Fruit fly (Drosophila melanogaster) whole organism, prepupa: ENCODE results near the gene Ythdc1.

ENCODE experiments used
- CG10631 ChIP-seq: fragments of 200-800 bp; sonication (Bioruptor generic); optimal IDR thresholded peaks from 2 replicates; lab custom pipeline; 2016; ENCODE audit warnings: missing biosample characterization, missing genetic modification characterization
- CG10669 ChIP-seq: fragments of 200-800 bp; sonication (Bioruptor generic); optimal IDR thresholded peaks from 3 replicates; lab custom pipeline; 2018; ENCODE audit warnings: missing biosample characterization, mild to moderate bottlenecking, missing genetic modification characterization, moderate library complexity
- CG11294 ChIP-seq: fragments of 200-800 bp; sonication (Bioruptor generic); IDR thresholded peaks from 2 replicates; pipeline ENCODE4 v1.3.6; 2022; ENCODE audit warnings: missing biosample characterization, missing genetic modification characterization
- CG11902 ChIP-seq: fragments of 200-800 bp; sonication (Bioruptor generic); optimal IDR thresholded peaks from 3 replicates; lab custom pipeline; 2016; ENCODE audit warnings: missing biosample characterization, missing genetic modification characterization
- CG1621 ChIP-seq: fragments of 200-800 bp; sonication (Bioruptor generic); optimal IDR thresholded peaks from 3 replicates; lab custom pipeline; 2018; ENCODE audit warnings: missing biosample characterization, mild to moderate bottlenecking, missing genetic modification characterization
- CG16779 ChIP-seq: fragments of 200-800 bp; sonication (Bioruptor generic); optimal IDR thresholded peaks from 3 replicates; lab custom pipeline; 2017; ENCODE audit warnings: missing biosample characterization, mild to moderate bottlenecking, missing genetic modification characterization
- CG3032 ChIP-seq: fragments of 200-800 bp; optimal IDR thresholded peaks from 2 replicates; lab custom pipeline; 2019; ENCODE audit warnings: missing biosample characterization, mild to moderate bottlenecking, missing genetic modification characterization, moderate library complexity
- CG31627 ChIP-seq: fragments of 200-800 bp; sonication (Bioruptor generic); optimal IDR thresholded peaks from 3 replicates; lab custom pipeline; 2016; ENCODE audit warnings: missing biosample characterization, missing genetic modification characterization
- CG32006 ChIP-seq: fragments of 200-800 bp; sonication (Bioruptor generic); optimal IDR thresholded peaks from 3 replicates; lab custom pipeline; 2017; ENCODE audit warnings: missing biosample characterization, mild to moderate bottlenecking, missing genetic modification characterization
- CG34406 ChIP-seq: fragments of 200-800 bp; sonication (Bioruptor generic); optimal IDR thresholded peaks from 3 replicates; lab custom pipeline; 2016; ENCODE audit warnings: missing biosample characterization, missing genetic modification characterization
- CG4318 ChIP-seq: fragments of 200-800 bp; sonication (Bioruptor generic); optimal IDR thresholded peaks from 3 replicates; lab custom pipeline; 2017; ENCODE audit warnings: missing biosample characterization, mild to moderate bottlenecking, missing genetic modification characterization
- CG6163 ChIP-seq: fragments of 200-800 bp; sonication (Bioruptor generic); IDR thresholded peaks from 3 replicates; pipeline ENCODE4 v1.3.6; 2022; ENCODE audit warnings: missing biosample characterization, missing genetic modification characterization
- CG6276 ChIP-seq: fragments of 200-800 bp; sonication (Bioruptor generic); optimal IDR thresholded peaks from 2 replicates; lab custom pipeline; 2017; ENCODE audit warnings: missing biosample characterization, mild to moderate bottlenecking, missing genetic modification characterization
- CG6808 ChIP-seq: fragments of 200-800 bp; sonication (Bioruptor generic); optimal IDR thresholded peaks from 3 replicates; lab custom pipeline; 2017; ENCODE audit warnings: missing biosample characterization, missing genetic modification characterization, mild to moderate bottlenecking, moderate library complexity, missing genetic modification reagents
- CG6854 ChIP-seq: fragments of 200-800 bp; sonication (Bioruptor generic); optimal IDR thresholded peaks from 2 replicates; lab custom pipeline; 2017; ENCODE audit warnings: missing biosample characterization, mild to moderate bottlenecking, missing genetic modification characterization
- CG8119 ChIP-seq: fragments of 200-800 bp; sonication (Bioruptor generic); IDR thresholded peaks from 3 replicates; pipeline ENCODE4 v1.3.6; 2022; ENCODE audit warnings: missing biosample characterization, missing genetic modification characterization
- CG8319 ChIP-seq: fragments of 200-800 bp; sonication (Bioruptor generic); optimal IDR thresholded peaks from 3 replicates; lab custom pipeline; 2016; ENCODE audit warnings: missing biosample characterization, missing genetic modification characterization
- CG8632 ChIP-seq: fragments of 200-800 bp; sonication (Bioruptor generic); optimal IDR thresholded peaks from 3 replicates; lab custom pipeline; 2016; ENCODE audit warnings: missing biosample characterization, missing genetic modification characterization
- Eip75B ChIP-seq: fragments of 200-800 bp; sonication (Bioruptor generic); optimal IDR thresholded peaks from 3 replicates; lab custom pipeline; 2016; ENCODE audit warnings: missing biosample characterization, missing genetic modification characterization
- Eip78C ChIP-seq: fragments of 200-800 bp; sonication (Bioruptor generic); peaks from one replicate; lab custom pipeline; 2016; ENCODE audit warnings: missing biosample characterization, missing genetic modification characterization
- Eip93F ChIP-seq: fragments of 200-800 bp; sonication (Bioruptor generic); optimal IDR thresholded peaks from 2 replicates; lab custom pipeline; 2016; ENCODE audit warnings: missing biosample characterization, mild to moderate bottlenecking, missing genetic modification characterization
- Gug ChIP-seq: fragments of 200-800 bp; sonication (Bioruptor generic); IDR thresholded peaks from 2 replicates; pipeline ENCODE4 v1.3.6; 2022; ENCODE audit warnings: missing biosample characterization, missing genetic modification characterization
- Hr38 ChIP-seq: sonication (Bioruptor generic); optimal IDR thresholded peaks from 2 replicates; lab custom pipeline; 2016; ENCODE audit warnings: missing biosample characterization, missing genetic modification characterization
- Hr39 ChIP-seq: fragments of 200-800 bp; sonication (Bioruptor generic); optimal IDR thresholded peaks from 2 replicates; lab custom pipeline; 2016; ENCODE audit warnings: missing biosample characterization, missing genetic modification characterization
- Hr4 ChIP-seq: fragments of 200-800 bp; sonication (Bioruptor generic); optimal IDR thresholded peaks from 3 replicates; lab custom pipeline; 2016; ENCODE audit warnings: missing biosample characterization, missing genetic modification characterization
- Met ChIP-seq: fragments of 200-800 bp; sonication (Bioruptor generic); optimal IDR thresholded peaks from 3 replicates; lab custom pipeline; 2016; ENCODE audit warnings: missing biosample characterization, missing genetic modification characterization
- OdsH ChIP-seq: fragments of 200-800 bp; sonication (Bioruptor generic); optimal IDR thresholded peaks from 3 replicates; lab custom pipeline; 2016; ENCODE audit warnings: missing biosample characterization, missing genetic modification characterization
- Smox ChIP-seq: fragments of 200-800 bp; sonication (Bioruptor generic); optimal IDR thresholded peaks from 3 replicates; lab custom pipeline; 2016; ENCODE audit warnings: missing biosample characterization, missing genetic modification characterization
- Sox102F ChIP-seq: fragments of 200-800 bp; sonication (Bioruptor generic); optimal IDR thresholded peaks from 2 replicates; lab custom pipeline; 2016; ENCODE audit warnings: missing biosample characterization, mild to moderate bottlenecking, missing genetic modification characterization
- Sox14 ChIP-seq: fragments of 200-800 bp; sonication (Bioruptor generic); optimal IDR thresholded peaks from 3 replicates; lab custom pipeline; 2016; ENCODE audit warnings: missing biosample characterization, missing genetic modification characterization
- Sox15 ChIP-seq: fragments of 200-800 bp; sonication (Bioruptor generic); optimal IDR thresholded peaks from 3 replicates; lab custom pipeline; 2016; ENCODE audit warnings: missing biosample characterization, missing genetic modification characterization
- achi ChIP-seq: fragments of 200-800 bp; sonication (Bioruptor generic); optimal IDR thresholded peaks from 3 replicates; lab custom pipeline; 2016; ENCODE audit warnings: missing biosample characterization, missing genetic modification characterization
- cyc ChIP-seq: fragments of 200-800 bp; sonication (Bioruptor generic); optimal IDR thresholded peaks from 3 replicates; lab custom pipeline; 2016; ENCODE audit warnings: missing biosample characterization, missing genetic modification characterization
- dac ChIP-seq: fragments of 200-800 bp; sonication (Bioruptor generic); optimal IDR thresholded peaks from 2 replicates; lab custom pipeline; 2017; ENCODE audit warnings: missing biosample characterization, mild to moderate bottlenecking, missing genetic modification characterization
- dsx ChIP-seq: fragments of 200-800 bp; optimal IDR thresholded peaks from 3 replicates; lab custom pipeline; 2019; ENCODE audit warnings: missing biosample characterization, mild to moderate bottlenecking, missing genetic modification characterization, moderate library complexity; ENCODE audit not compliant: poor library complexity, severe bottlenecking
- esn ChIP-seq: fragments of 200-800 bp; sonication (Bioruptor generic); optimal IDR thresholded peaks from 2 replicates; lab custom pipeline; 2016; ENCODE audit warnings: missing biosample characterization, mild to moderate bottlenecking, missing genetic modification characterization, moderate library complexity
- fd85E ChIP-seq: fragments of 200-800 bp; sonication (Bioruptor generic); optimal IDR thresholded peaks from 3 replicates; lab custom pipeline; 2016; ENCODE audit warnings: missing biosample characterization, missing genetic modification characterization
- fkh ChIP-seq: fragments of 200-800 bp; sonication (Bioruptor generic); optimal IDR thresholded peaks from 3 replicates; lab custom pipeline; 2017; ENCODE audit warnings: missing biosample characterization, mild to moderate bottlenecking, missing genetic modification characterization, moderate library complexity
- lz ChIP-seq: fragments of 200-800 bp; sonication (Bioruptor generic); optimal IDR thresholded peaks from 3 replicates; lab custom pipeline; 2016; ENCODE audit warnings: missing biosample characterization, missing genetic modification characterization
- net ChIP-seq: fragments of 200-800 bp; sonication (Bioruptor generic); optimal IDR thresholded peaks from 3 replicates; lab custom pipeline; 2016; ENCODE audit warnings: missing biosample characterization, missing genetic modification characterization
- pdm3 ChIP-seq: fragments of 200-800 bp; sonication (Bioruptor generic); optimal IDR thresholded peaks from 3 replicates; lab custom pipeline; 2016; ENCODE audit warnings: missing biosample characterization, missing genetic modification characterization
- salr ChIP-seq, 2 experiments: fragments of 200-800 bp; sonication (Bioruptor generic); optimal IDR thresholded peaks; 3 replicates each; lab custom pipeline; 2016 to 2018; ENCODE audit warnings: missing biosample characterization in 2 of 2, missing genetic modification characterization in 2 of 2, mild to moderate bottlenecking in 1 of 2
- spab ChIP-seq: fragments of 200-800 bp; sonication (Bioruptor generic); optimal IDR thresholded peaks from 2 replicates; lab custom pipeline; 2017; ENCODE audit warnings: missing biosample characterization, mild to moderate bottlenecking, missing genetic modification characterization, missing genetic modification reagents
- topi ChIP-seq: fragments of 200-800 bp; sonication (Bioruptor generic); optimal IDR thresholded peaks from 3 replicates; lab custom pipeline; 2016; ENCODE audit warnings: missing biosample characterization, missing genetic modification characterization
- vri ChIP-seq: fragments of 200-800 bp; sonication (Bioruptor generic); optimal IDR thresholded peaks from 3 replicates; lab custom pipeline; 2016; ENCODE audit warnings: missing biosample characterization, mild to moderate bottlenecking, missing genetic modification characterization

Ythdc1 gene

DNA sequence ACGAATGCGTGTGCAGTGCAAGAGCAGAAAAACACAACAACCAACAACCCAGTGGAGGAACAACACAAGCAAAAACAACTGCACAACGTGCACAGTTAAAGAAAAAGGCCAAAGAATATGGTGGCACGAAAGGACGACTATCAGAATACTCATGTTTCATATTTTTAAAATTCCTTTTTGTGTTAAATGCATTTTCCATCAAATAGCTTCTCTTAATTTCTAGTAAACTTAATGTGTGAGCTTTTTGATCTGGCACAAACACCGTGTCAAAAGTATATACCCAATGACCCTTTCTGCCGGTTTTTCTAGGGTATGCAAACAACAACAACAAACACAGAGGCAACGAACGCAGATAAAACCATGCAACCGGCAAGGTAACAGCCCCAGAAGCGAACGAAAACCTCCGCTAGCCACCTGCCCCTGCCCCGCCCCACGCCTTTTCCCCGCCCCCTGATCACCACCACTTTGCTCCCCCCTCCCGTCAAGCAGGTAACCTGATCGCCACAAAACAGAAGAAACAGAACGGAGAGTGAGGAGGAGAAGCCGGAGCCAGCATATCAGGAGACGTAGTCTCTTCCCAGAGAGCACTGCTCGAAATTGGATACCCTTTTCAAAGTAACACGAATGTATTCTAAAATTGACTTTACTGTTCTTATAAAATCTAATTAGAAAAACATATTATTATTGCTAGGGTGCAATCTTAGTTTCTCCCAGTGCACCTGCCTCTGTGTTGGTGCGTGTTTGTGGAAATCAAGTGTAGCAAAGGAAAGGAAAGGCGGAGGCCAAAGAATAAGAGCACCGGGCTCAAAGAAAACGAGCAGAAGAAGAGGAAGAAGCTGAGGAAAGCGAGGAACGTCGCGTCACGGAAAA lies 21.1 kb upstream of the Ythdc1 start (continued):
- TF ChIP-seq Hr39 (peak; percentile 99), Eip93F (peak; percentile 87), CG10631 (GFP tag; lab: Kevin White, UChicago) (peak; percentile 94), vri (peak; percentile 95), CG32006 (peak; percentile 95), CG8319 (GFP tag; lab: Kevin White, UChicago) (peak; percentile 94), CG16779 (tag; lab: Kevin White, UChicago) (peak; percentile 87), Eip78C (GFP tag; lab: Kevin White, UChicago) (peak; percentile 99), CG11902 (GFP tag; lab: Kevin White, UChicago) (peak; percentile 69), Hr4 (GFP tag; lab: Kevin White, UChicago) (peak; percentile 86), Gug (GFP tag; lab: Robert Waterston, UW) (peak; percentile 91), fkh (GFP tag; lab: Kevin White, UChicago) (peak; percentile 24), CG4318 (GFP tag; lab: Kevin White, UChicago) (peak; percentile 85), net (peak; percentile 93), Sox102F (peak; percentile 96), spab (GFP tag; lab: Kevin White, UChicago) (peak; percentile 96), CG6854 (GFP tag; lab: Kevin White, UChicago) (peak; percentile 83), CG8632 (peak; percentile 91), Sox15 (GFP tag; lab: Kevin White, UChicago) (peak; percentile 95), fd85E (peak; percentile 74), dac (GFP tag; lab: Kevin White, UChicago) (peak; percentile 85), CG3032 (tag; lab: Kevin White, UChicago) (peak; percentile 96), Hr38 (peak; percentile 31), Sox14 (GFP tag; lab: Kevin White, UChicago) (peak; percentile 97), topi (GFP tag; lab: Kevin White, UChicago) (peak; percentile 95), Met (GFP tag; lab: Kevin White, UChicago) (peak; percentile 95), CG1621 (tag; lab: Kevin White, UChicago) (peak; percentile 96), dsx (peak; percentile 97), CG11294 (GFP tag; lab: Robert Waterston, UW) (peak; percentile 74), CG6276 (GFP tag; lab: Kevin White, UChicago) (peak; percentile 83), CG34406 (peak; percentile 95), pdm3 (GFP tag; lab: Kevin White, UChicago) (peak; percentile 98), lz (peak; percentile 94), CG8119 (GFP tag; lab: Robert Waterston, UW) (peak; percentile 91), CG6163 (GFP tag; lab: Robert Waterston, UW) (peak; percentile 98)

DNA sequence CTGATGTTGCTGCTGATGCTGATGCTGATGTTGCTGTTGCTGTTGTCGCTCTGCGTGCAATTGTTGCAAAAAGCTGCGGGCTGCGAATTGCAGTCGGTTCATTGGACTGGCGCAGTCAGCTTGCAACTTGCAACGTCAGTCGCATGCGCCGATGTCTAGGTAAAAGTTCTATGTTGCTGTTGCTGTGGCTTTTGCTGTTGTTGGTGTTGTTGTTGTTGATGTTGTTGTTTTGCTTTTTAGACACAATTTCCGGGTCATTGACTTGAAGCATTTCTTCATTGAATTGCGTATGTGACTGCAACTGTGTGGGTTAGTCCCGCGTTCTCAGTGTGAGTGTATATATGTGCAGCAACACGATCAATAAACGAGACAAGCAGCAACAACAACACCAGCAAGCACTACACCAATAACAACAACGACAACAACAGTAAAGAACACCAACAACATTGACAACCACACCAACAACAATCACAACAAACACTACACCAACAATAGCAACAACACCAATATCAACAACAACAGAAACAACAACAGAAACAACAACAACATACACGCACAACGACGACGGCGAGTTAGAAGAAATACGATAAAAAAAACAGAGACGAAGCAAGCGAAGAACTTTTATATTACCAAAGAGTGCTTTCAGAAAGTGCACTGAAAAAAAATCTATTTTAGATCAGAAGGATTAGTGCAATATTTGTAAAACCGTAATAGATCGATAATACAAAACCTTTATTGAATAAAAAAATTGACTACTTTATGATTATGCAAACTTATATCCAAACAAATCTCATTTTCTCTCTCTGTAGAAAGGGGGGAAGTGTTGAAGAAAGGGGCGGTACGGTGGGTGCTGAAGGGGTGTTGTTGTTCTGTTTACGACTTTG lies 20.2 kb upstream of the Ythdc1 start:
- no peak for TF ChIP-seq OdsH (GFP tag; lab: Kevin White, UChicago)
- peak; percentile 28 for TF ChIP-seq CG6854 (GFP tag; lab: Kevin White, UChicago)
- peak; percentile 19 for TF ChIP-seq fkh (GFP tag; lab: Kevin White, UChicago)
- no peak for TF ChIP-seq Smox (GFP tag; lab: Kevin White, UChicago)
- TF ChIP-seq Sox102F, result no peak
- TF ChIP-seq achi (GFP tag; lab: Kevin White, UChicago), result no peak
- peak; percentile 95 for TF ChIP-seq CG6808 (GFP tag; lab: Kevin White, UChicago)
- TF ChIP-seq Hr38, result no peak
- TF ChIP-seq CG10631 (GFP tag; lab: Kevin White, UChicago), result peak; percentile 95
- TF ChIP-seq salr (GFP tag; optimal IDR thresholded peaks at IDR 0.05; lab: Kevin White, UChicago), result peak; percentile 66 to 93
- TF ChIP-seq Eip75B, result peak; percentile 94
- peak; percentile 79 for TF ChIP-seq CG6163 (GFP tag; lab: Robert Waterston, UW)
- TF ChIP-seq Eip93F, result no peak
- peak; percentile 79 for TF ChIP-seq Eip78C (GFP tag; lab: Kevin White, UChicago)
- no peak for TF ChIP-seq vri
- no peak for TF ChIP-seq CG31627 (GFP tag; lab: Kevin White, UChicago)
- peak; percentile 94 for TF ChIP-seq topi (GFP tag; lab: Kevin White, UChicago)
- peak; percentile 85 for TF ChIP-seq Gug (GFP tag; lab: Robert Waterston, UW)
- peak; percentile 71 for TF ChIP-seq CG16779 (tag; lab: Kevin White, UChicago)
- TF ChIP-seq CG3032 (tag; lab: Kevin White, UChicago), result peak; percentile 94
- TF ChIP-seq CG10669 (GFP tag; lab: Kevin White, UChicago), result peak; percentile 88
- no peak for TF ChIP-seq pdm3 (GFP tag; lab: Kevin White, UChicago)
- TF ChIP-seq cyc (GFP tag; lab: Kevin White, UChicago), result no peak
- peak; percentile 95 for TF ChIP-seq esn
- TF ChIP-seq CG11902 (GFP tag; lab: Kevin White, UChicago), result peak; percentile 63
- no peak for TF ChIP-seq CG32006
- TF ChIP-seq CG1621 (tag; lab: Kevin White, UChicago), result no peak
